Fruit fly (Drosophila melanogaster) whole organism, embryonic: Measurements from ENCODE around the gene CG42366.

Experiments
- Atf3 ChIP-seq: fragments of 200-800 bp; sonication (Bioruptor generic); optimal IDR thresholded peaks from 3 replicates; lab custom pipeline; 2016; ENCODE audit warnings: missing biosample characterization, missing genetic modification characterization
- CG10267 ChIP-seq: fragments of 200-800 bp; sonication (Bioruptor generic); optimal IDR thresholded peaks from 2 replicates; lab custom pipeline; 2018; ENCODE audit warnings: missing biosample characterization, mild to moderate bottlenecking, missing genetic modification characterization, moderate library complexity
- CG10543 ChIP-seq: fragments of 200-800 bp; sonication (Bioruptor generic); optimal IDR thresholded peaks from 3 replicates; lab custom pipeline; 2017; ENCODE audit warnings: missing biosample characterization, mild to moderate bottlenecking, missing genetic modification characterization, moderate library complexity
- CG10979 ChIP-seq: fragments of 200-800 bp; sonication (Bioruptor generic); optimal IDR thresholded peaks from 2 replicates; lab custom pipeline; 2018; ENCODE audit warnings: missing biosample characterization, mild to moderate bottlenecking, missing genetic modification characterization, moderate library complexity
- CG11695 ChIP-seq: fragments of 200-800 bp; sonication (Bioruptor generic); IDR thresholded peaks from 3 replicates; pipeline ENCODE4 v1.3.6; 2022; ENCODE audit warnings: missing biosample characterization, missing genetic modification characterization
- CG13123 ChIP-seq: fragments of 200-800 bp; sonication (Bioruptor generic); optimal IDR thresholded peaks from 2 replicates; lab custom pipeline; 2016; ENCODE audit warnings: missing biosample characterization, missing genetic modification characterization
- CG14441 ChIP-seq: fragments of 200-800 bp; sonication (Bioruptor generic); IDR thresholded peaks from 2 replicates; pipeline ENCODE4 v1.3.6; 2022; ENCODE audit warnings: missing biosample characterization, missing genetic modification characterization
- CG15073 ChIP-seq: fragments of 200-800 bp; sonication (Bioruptor generic); optimal IDR thresholded peaks from 2 replicates; lab custom pipeline; 2016; ENCODE audit warnings: missing biosample characterization, missing genetic modification characterization
- CG15479 ChIP-seq: fragments of 200-800 bp; sonication (Bioruptor generic); optimal IDR thresholded peaks from 3 replicates; lab custom pipeline; 2019; ENCODE audit warnings: missing biosample characterization, mild to moderate bottlenecking, missing genetic modification characterization, moderate library complexity
- CG15601 ChIP-seq: fragments of 200-800 bp; sonication (Bioruptor generic); optimal IDR thresholded peaks from 3 replicates; lab custom pipeline; 2019; ENCODE audit warnings: missing biosample characterization, mild to moderate bottlenecking, missing genetic modification characterization, moderate library complexity
- CG2116 ChIP-seq: fragments of 200-800 bp; sonication (Bioruptor generic); optimal IDR thresholded peaks from 3 replicates; lab custom pipeline; 2018; ENCODE audit warnings: missing biosample characterization, mild to moderate bottlenecking, missing genetic modification characterization
- CG2202 ChIP-seq: fragments of 200-800 bp; sonication (Bioruptor generic); optimal IDR thresholded peaks from 2 replicates; lab custom pipeline; 2018; ENCODE audit warnings: missing biosample characterization, mild to moderate bottlenecking, missing genetic modification characterization
- CG31224 ChIP-seq: fragments of 200-800 bp; sonication (Bioruptor generic); IDR thresholded peaks from 2 replicates; pipeline ENCODE4 v1.3.6; 2022; ENCODE audit warnings: missing biosample characterization, missing genetic modification characterization
- CG32532 ChIP-seq: fragments of 200-800 bp; sonication (Bioruptor generic); IDR thresholded peaks from 2 replicates; pipeline ENCODE4 v1.3.6; 2022; ENCODE audit warnings: missing biosample characterization, missing genetic modification characterization
- CG32767 ChIP-seq: fragments of 200-800 bp; sonication (Bioruptor generic); IDR thresholded peaks from 2 replicates; pipeline ENCODE4 v1.3.6; 2022; ENCODE audit warnings: missing biosample characterization, missing genetic modification characterization
- CG6683 ChIP-seq: fragments of 200-800 bp; sonication (Bioruptor generic); optimal IDR thresholded peaks from 2 replicates; lab custom pipeline; 2017; ENCODE audit warnings: missing biosample characterization, mild to moderate bottlenecking, missing genetic modification characterization, missing genetic modification reagents
- CG6689 ChIP-seq: fragments of 200-800 bp; sonication (Bioruptor generic); IDR thresholded peaks from 2 replicates; pipeline ENCODE4 v1.3.6; 2022; ENCODE audit warnings: missing biosample characterization, missing genetic modification characterization
- CG6765 ChIP-seq: fragments of 200-800 bp; sonication (Bioruptor generic); optimal IDR thresholded peaks from 3 replicates; lab custom pipeline; 2017; ENCODE audit warnings: missing biosample characterization, mild to moderate bottlenecking, missing genetic modification characterization
- CG7839 ChIP-seq: fragments of 200-800 bp; sonication (Bioruptor generic); optimal IDR thresholded peaks from 3 replicates; lab custom pipeline; 2018; ENCODE audit warnings: missing biosample characterization, mild to moderate bottlenecking, missing genetic modification characterization, moderate library complexity
- CG7987 ChIP-seq: fragments of 200-800 bp; sonication (Bioruptor generic); optimal IDR thresholded peaks from 2 replicates; lab custom pipeline; 2018; ENCODE audit warnings: missing biosample characterization, mild to moderate bottlenecking, missing genetic modification characterization, moderate library complexity
- CG8388 ChIP-seq: fragments of 200-800 bp; sonication (Bioruptor generic); optimal IDR thresholded peaks from 2 replicates; lab custom pipeline; 2019; ENCODE audit warnings: missing biosample characterization, mild to moderate bottlenecking, missing genetic modification characterization, moderate library complexity
- CG9437 ChIP-seq: fragments of 200-800 bp; sonication (Bioruptor generic); optimal IDR thresholded peaks from 2 replicates; lab custom pipeline; 2018; ENCODE audit warnings: missing biosample characterization, mild to moderate bottlenecking, missing genetic modification characterization
- CG9797 ChIP-seq: fragments of 200-800 bp; sonication (Bioruptor generic); optimal IDR thresholded peaks from 3 replicates; lab custom pipeline; 2018; ENCODE audit warnings: missing biosample characterization, mild to moderate bottlenecking, missing genetic modification characterization
- CG9817 ChIP-seq: fragments of 200-800 bp; sonication (Bioruptor generic); optimal IDR thresholded peaks from 2 replicates; lab custom pipeline; 2018; ENCODE audit warnings: missing biosample characterization, mild to moderate bottlenecking, missing genetic modification characterization, moderate library complexity
- Gsc ChIP-seq: fragments of 200-800 bp; sonication (Bioruptor generic); IDR thresholded peaks from 2 replicates; pipeline ENCODE4 v1.3.6; 2022; ENCODE audit warnings: missing biosample characterization, missing genetic modification characterization
- Hr39 ChIP-seq: fragments of >200 bp; optimal IDR thresholded peaks from 2 replicates; lab custom pipeline; 2017
- MBD-R2 ChIP-seq: fragments of 200-800 bp; sonication (Bioruptor generic); IDR thresholded peaks from 2 replicates; pipeline ENCODE4 v1.3.6; 2022; ENCODE audit warnings: missing biosample characterization, missing genetic modification characterization
- Neu2 ChIP-seq: fragments of 200-800 bp; sonication (Bioruptor generic); optimal IDR thresholded peaks from 3 replicates; lab custom pipeline; 2016; ENCODE audit warnings: missing biosample characterization, missing genetic modification characterization, borderline replicate concordance
- PHDP ChIP-seq: fragments of 200-800 bp; sonication (Bioruptor generic); optimal IDR thresholded peaks from 3 replicates; lab custom pipeline; 2018; ENCODE audit warnings: missing biosample characterization, mild to moderate bottlenecking, missing genetic modification characterization, moderate library complexity
- Sry-δ ChIP-seq: fragments of 200-800 bp; sonication (Bioruptor generic); optimal IDR thresholded peaks from 2 replicates; lab custom pipeline; 2016; ENCODE audit warnings: missing biosample characterization, missing genetic modification characterization
- Ssrp ChIP-seq: fragments of 200-800 bp; sonication (Bioruptor generic); optimal IDR thresholded peaks from 2 replicates; lab custom pipeline; 2018; ENCODE audit warnings: missing biosample characterization, mild to moderate bottlenecking, missing genetic modification characterization, moderate library complexity
- al ChIP-seq: fragments of 200-800 bp; sonication (Bioruptor generic); IDR thresholded peaks from 2 replicates; pipeline ENCODE4 v1.3.6; 2022; ENCODE audit warnings: missing biosample characterization, missing genetic modification characterization
- bbx ChIP-seq: fragments of 200-800 bp; sonication (Bioruptor generic); IDR thresholded peaks from 2 replicates; pipeline ENCODE4 v1.3.6; 2022; ENCODE audit warnings: missing biosample characterization, missing genetic modification characterization; ENCODE audit not compliant: partially characterized antibody
- chif ChIP-seq, 2 experiments: fragments of 200-800 bp; sonication (Bioruptor generic); optimal IDR thresholded peaks; 3 replicates each; lab custom pipeline; 2016; ENCODE audit warnings: missing biosample characterization in 2 of 2, missing genetic modification characterization in 2 of 2
- chinmo ChIP-seq: fragments of 200-800 bp; sonication (Bioruptor generic); IDR thresholded peaks from 4 replicates; pipeline ENCODE4 v1.3.6; 2022; ENCODE audit warnings: missing biosample characterization, missing genetic modification characterization; ENCODE audit not compliant: partially characterized antibody
- ci ChIP-seq: fragments of 200-800 bp; sonication (Bioruptor generic); IDR thresholded peaks from 3 replicates; pipeline ENCODE4 v1.3.6; 2022; ENCODE audit warnings: missing biosample characterization, missing genetic modification characterization
- en ChIP-seq: fragments of 200-800 bp; sonication (Bioruptor generic); optimal IDR thresholded peaks from 2 replicates; lab custom pipeline; 2016; ENCODE audit warnings: missing biosample characterization, missing genetic modification characterization
- ind ChIP-seq: fragments of 200-800 bp; sonication (Bioruptor generic); optimal IDR thresholded peaks from 3 replicates; lab custom pipeline; 2016; ENCODE audit warnings: missing biosample characterization, missing genetic modification characterization
- maf-S ChIP-seq: fragments of 200-800 bp; sonication (Bioruptor generic); optimal IDR thresholded peaks from 2 replicates; lab custom pipeline; 2016; ENCODE audit warnings: missing biosample characterization, missing genetic modification characterization
- odd ChIP-seq: fragments of 200-800 bp; sonication (Bioruptor generic); optimal IDR thresholded peaks from 2 replicates; lab custom pipeline; 2017; ENCODE audit warnings: missing biosample characterization, mild to moderate bottlenecking, missing genetic modification characterization
- org-1 ChIP-seq: fragments of 200-800 bp; sonication (Bioruptor generic); optimal IDR thresholded peaks from 2 replicates; lab custom pipeline; 2017; ENCODE audit warnings: missing biosample characterization, missing genetic modification characterization
- pan ChIP-seq, 4 experiments: fragments of >200 bp in 3 of 4; fragments of 200-800 bp in 1 of 4; sonication (Bioruptor generic) in 1 of 4; optimal IDR thresholded peaks in 3 of 4; IDR thresholded peaks in 1 of 4; 2 replicates each; pipeline versions ENCODE4 v1.3.6 to Lab custom; 2017 to 2022; ENCODE audit warnings: missing biosample characterization in 2 of 4, missing genetic modification characterization in 2 of 4, mixed read lengths in 1 of 4
- pfk ChIP-seq: fragments of 200-800 bp; sonication (Bioruptor generic); optimal IDR thresholded peaks from 2 replicates; lab custom pipeline; 2018; ENCODE audit warnings: missing biosample characterization, mild to moderate bottlenecking, missing genetic modification characterization, moderate library complexity
- prd ChIP-seq, 3 experiments: fragments of >200 bp in 2 of 3; fragments of 200-800 bp in 1 of 3; sonication (Bioruptor generic) in 1 of 3; optimal IDR thresholded peaks in 2 of 3; IDR thresholded peaks in 1 of 3; 2 replicates in 2 of 3; 3 replicates in 1 of 3; pipeline versions ENCODE4 v1.3.6 to Lab custom; 2017 to 2022; ENCODE audit warnings: missing biosample characterization in 1 of 3, missing genetic modification characterization in 1 of 3
- tin ChIP-seq: fragments of 200-800 bp; sonication (Bioruptor generic); optimal IDR thresholded peaks from 3 replicates; lab custom pipeline; 2016; ENCODE audit warnings: missing biosample characterization, missing genetic modification characterization
- ttk ChIP-seq: fragments of 200-800 bp; sonication (Bioruptor generic); IDR thresholded peaks from 2 replicates; pipeline ENCODE4 v2.1.2; 2022; ENCODE audit warnings: missing biosample characterization, missing genetic modification characterization
- wek ChIP-seq: fragments of 200-800 bp; sonication (Bioruptor generic); optimal IDR thresholded peaks from 3 replicates; lab custom pipeline; 2018; ENCODE audit warnings: missing biosample characterization, mild to moderate bottlenecking, missing genetic modification characterization, moderate library complexity
- yki ChIP-seq: fragments of >200 bp; optimal IDR thresholded peaks from 3 replicates; lab custom pipeline; 2018

The CG42366 gene

DNA sequence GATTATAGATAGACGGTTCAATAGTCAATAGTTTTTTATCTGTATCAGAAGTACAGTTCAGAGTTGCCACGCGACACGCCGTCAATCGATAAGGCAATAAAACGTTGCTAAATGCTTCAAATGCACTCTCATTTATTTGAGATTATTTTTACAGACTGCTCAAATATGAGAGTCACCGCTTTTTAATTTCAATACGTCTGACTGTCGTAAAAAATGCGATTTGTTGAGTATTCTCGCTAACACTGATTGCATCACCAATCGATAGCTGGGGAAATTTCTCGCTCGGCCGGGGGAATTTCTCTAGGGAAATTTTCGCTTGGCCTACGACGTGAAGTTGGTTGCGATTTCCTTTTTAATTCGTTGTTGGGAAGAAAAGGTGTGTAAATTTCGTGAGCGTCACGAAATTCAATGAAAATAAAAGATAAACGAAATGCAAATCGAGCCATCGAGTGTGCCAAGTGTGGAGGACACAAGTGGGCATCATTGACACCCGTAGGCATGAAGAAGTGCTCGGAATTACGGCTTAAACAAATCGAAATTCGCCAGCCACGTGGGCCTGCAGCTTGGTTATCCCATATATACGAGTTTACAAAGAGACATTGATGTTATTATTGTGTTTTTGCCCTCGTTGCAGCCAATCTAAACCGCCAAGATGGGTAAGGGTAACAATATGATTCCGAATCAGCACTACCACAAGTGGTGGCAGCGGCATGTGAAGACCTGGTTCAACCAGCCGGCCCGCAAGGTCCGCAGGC is 42.2 kb downstream of the CG42366 start, which contains the start of the genes Dref and RpL13 (continued):
- TF ChIP-seq CG9817 (tag; lab: Kevin White, UChicago): peak; percentile 80
- TF ChIP-seq CG13123: peak; percentile 97
- peak; percentile 99 for TF ChIP-seq CG7987
- TF ChIP-seq bbx (GFP tag; lab: Robert Waterston, UW): peak; percentile 68
- peak; percentile 96 for TF ChIP-seq CG2116 (GFP tag; lab: Kevin White, UChicago)
- TF ChIP-seq MBD-R2 (GFP tag; lab: Robert Waterston, UW): peak; percentile 69
- no peak for TF ChIP-seq Hr39 (lab: Kevin White, UChicago)
- peak; percentile 90 for TF ChIP-seq PHDP (tag; lab: Kevin White, UChicago)
- peak; percentile 78 for TF ChIP-seq maf-S (GFP tag; lab: Kevin White, UChicago)
- peak; percentile 94 for TF ChIP-seq CG10267 (tag; lab: Kevin White, UChicago)
- TF ChIP-seq Sry-δ (GFP tag; lab: Kevin White, UChicago): peak; percentile 92
- peak; percentile 68 for TF ChIP-seq CG31224 (GFP tag; lab: Robert Waterston, UW)
- TF ChIP-seq CG9797: peak; percentile 65
- TF ChIP-seq CG14441 (GFP tag; lab: Robert Waterston, UW): peak; percentile 43
- TF ChIP-seq Gsc: no peak
- TF ChIP-seq org-1: peak; percentile 91
- TF ChIP-seq yki (lab: Kevin White, UChicago): no peak
- peak; percentile 75 for TF ChIP-seq CG10979 (tag; lab: Kevin White, UChicago)
- peak; percentile 67 to 85 for TF ChIP-seq chif (GFP tag; optimal IDR thresholded peaks at IDR 0.05; lab: Kevin White, UChicago)
- TF ChIP-seq CG6765: peak; percentile 98
- TF ChIP-seq pfk (GFP tag; lab: Kevin White, UChicago): peak; percentile 85
- TF ChIP-seq CG15479 (GFP tag; lab: Kevin White, UChicago): peak; percentile 79
- TF ChIP-seq al: peak; percentile 68
- peak; percentile 44; the same call in 1 of the 2 replicates for TF ChIP-seq CG6689 (GFP tag; lab: Robert Waterston, UW)
- no peak for TF ChIP-seq pan (optimal IDR thresholded peaks at IDR 0.05; lab: Kevin White, UChicago)
- peak in 1 of 2 experiments; percentile 75 for TF ChIP-seq pan (GFP tag; optimal IDR thresholded peaks at IDR 0.05 in 1 of 2, IDR thresholded peaks at IDR 0.05 in 1 of 2)
- 0 out of 4 replicates have a peak, but pooled peaks have one; percentile 22 for TF ChIP-seq chinmo (GFP tag; lab: Robert Waterston, UW)
- peak; percentile 76 for TF ChIP-seq CG8388
- peak; percentile 59; the same call in 1 of the 3 replicates for TF ChIP-seq CG11695 (GFP tag; lab: Robert Waterston, UW)
- TF ChIP-seq prd (optimal IDR thresholded peaks at IDR 0.05; lab: Kevin White, UChicago): no peak
- TF ChIP-seq prd (GFP tag; IDR thresholded peaks at IDR 0.05; lab: Robert Waterston, UW): peak; percentile 60
- TF ChIP-seq Atf3 (GFP tag; lab: Kevin White, UChicago): peak; percentile 74
- peak; percentile 82 for TF ChIP-seq CG7839 (tag; lab: Kevin White, UChicago)
- TF ChIP-seq tin (GFP tag; lab: Kevin White, UChicago): peak; percentile 69
- peak; percentile 95 for TF ChIP-seq odd (GFP tag; lab: Kevin White, UChicago)
- peak; percentile 98 for TF ChIP-seq ci
- peak; percentile 76 for TF ChIP-seq CG32767
- TF ChIP-seq en: peak; percentile 86
- peak; percentile 52 for TF ChIP-seq Neu2 (GFP tag; lab: Kevin White, UChicago)
- TF ChIP-seq CG2202 (tag; lab: Kevin White, UChicago): peak; percentile 79
- peak; percentile 44 for TF ChIP-seq ttk (GFP tag; lab: Robert Waterston, UW)
- peak; percentile 91 for TF ChIP-seq wek (GFP tag; lab: Kevin White, UChicago)
- peak; percentile 69 for TF ChIP-seq ind
- TF ChIP-seq CG15601 (tag; lab: Kevin White, UChicago): peak; percentile 90
- peak; percentile 84 for TF ChIP-seq CG6683 (GFP tag; lab: Kevin White, UChicago)
- peak; percentile 83 for TF ChIP-seq CG9437 (GFP tag; lab: Kevin White, UChicago)
- TF ChIP-seq CG10543: peak; percentile 98
- TF ChIP-seq Ssrp (tag; lab: Kevin White, UChicago): peak; percentile 56
- peak; percentile 81 for TF ChIP-seq CG32532
- no peak for TF ChIP-seq CG15073 (GFP tag; lab: Kevin White, UChicago)
